Worm (Caenorhabditis elegans): Measurements from ENCODE around the gene C33G3.4.

C33G3.4 gene

DNA sequence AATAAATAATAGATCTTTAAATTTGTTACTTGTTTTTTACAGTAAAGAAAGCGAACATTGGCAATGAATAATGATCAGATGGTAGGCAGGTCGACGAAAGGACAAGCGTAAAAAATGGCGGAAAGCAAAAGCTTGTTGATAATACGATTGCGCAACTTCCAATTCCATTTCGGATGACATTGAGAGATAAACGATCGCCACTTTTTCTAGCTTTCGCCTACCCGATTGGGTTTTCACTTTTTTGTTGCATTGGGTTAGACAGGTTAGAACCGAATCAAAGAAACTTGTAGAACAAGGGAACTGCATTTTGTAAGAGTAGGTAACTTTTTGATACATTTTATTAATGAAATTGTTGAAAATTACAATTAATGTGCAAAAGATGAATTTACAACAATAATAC lies 1.4 kb upstream of the C33G3.4 start:
- TF ChIP-seq nhr-20 (tag; optimal IDR thresholded peaks at IDR 0.05) (no peak), blmp-1 (tag; optimal IDR thresholded peaks at IDR 0.05) (peak; percentile 98)

DNA sequence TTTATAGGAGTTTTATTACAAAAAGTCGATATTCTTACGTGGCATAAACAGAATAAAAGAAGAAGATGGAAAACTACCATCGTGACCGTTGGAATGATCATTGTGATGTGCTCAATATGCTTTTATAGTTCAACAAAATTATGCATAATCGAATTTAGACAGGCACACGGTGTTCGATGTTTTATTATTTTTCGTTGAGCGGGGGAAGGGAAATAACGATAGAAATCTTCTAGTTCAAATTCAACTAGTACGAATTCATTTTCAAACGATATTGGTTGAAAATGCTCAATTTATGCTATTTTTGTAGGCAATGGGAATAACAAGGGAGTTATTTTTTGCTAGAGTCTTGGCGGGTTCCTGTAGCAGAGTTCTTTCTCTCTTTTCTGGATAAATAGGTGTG lies 7.6 kb downstream of the C33G3.4 start, which contains the start of gene C33G3.5:
C33G3.5 (minus strand) TSS at position 101 of the 400 bp plus-strand sequence.
- no peak for TF ChIP-seq nhr-90 (tag; optimal IDR thresholded peaks at IDR 0.05; ENCODE audit: poor library complexity)
- TF ChIP-seq mef-2 (tag; optimal IDR thresholded peaks at IDR 0.05) = no peak
- TF ChIP-seq elt-2 (tag; optimal IDR thresholded peaks at IDR 0.05) = no peak
- no peak for TF ChIP-seq unc-30 (tag; optimal IDR thresholded peaks at IDR 0.05)
- no peak for TF ChIP-seq mdl-1 (tag; optimal IDR thresholded peaks at IDR 0.05)
- no peak for TF ChIP-seq skn-1 (tag; optimal IDR thresholded peaks at IDR 0.05)
- no peak for TF ChIP-seq egl-27 (tag; optimal IDR thresholded peaks at IDR 0.05)
- no peak for TF ChIP-seq efl-1 (optimal IDR thresholded peaks at IDR 0.05)
- TF ChIP-seq efl-1 (GFP tag; optimal IDR thresholded peaks at IDR 0.05 in 1 of 2) = no peak
- no peak for TF ChIP-seq sup-37 (GFP tag; optimal IDR thresholded peaks at IDR 0.05)
- TF ChIP-seq nhr-20 (tag; optimal IDR thresholded peaks at IDR 0.05) = no peak
- TF ChIP-seq nhr-77 (tag; optimal IDR thresholded peaks at IDR 0.05) = no peak
- no peak for TF ChIP-seq zip-4 (GFP tag; optimal IDR thresholded peaks at IDR 0.05)
- TF ChIP-seq sptf-1 (tag; optimal IDR thresholded peaks at IDR 0.05) = no peak
- no peak for TF ChIP-seq nhr-47 (tag; optimal IDR thresholded peaks at IDR 0.05)
- TF ChIP-seq F16B12.6 (tag; optimal IDR thresholded peaks at IDR 0.05) = no peak

DNA sequence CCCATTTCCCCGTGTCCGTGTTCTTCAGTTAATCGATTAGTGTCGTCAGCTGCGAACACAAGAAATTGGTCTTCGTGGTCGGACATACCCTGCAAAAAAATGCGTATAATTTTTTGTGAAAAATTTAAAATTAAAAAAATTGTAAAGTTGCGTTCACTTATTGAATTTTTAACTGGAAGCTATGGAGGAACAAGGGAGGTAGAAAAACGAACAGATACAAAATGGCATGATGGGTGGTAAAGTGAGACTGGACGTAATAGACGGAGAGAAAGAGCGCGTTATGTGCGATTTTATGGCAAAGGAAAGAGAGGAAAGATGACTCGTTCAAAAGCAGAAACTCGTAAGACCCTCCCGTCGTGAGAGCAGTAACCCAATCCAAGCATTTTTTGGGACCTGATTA lies 13.3 kb downstream of the C33G3.4 start, which contains the start of gene C33G3.6:
C33G3.6 (minus strand) TSS at position 101 of the 400 bp plus-strand sequence.
- TF ChIP-seq sox-4 (tag; optimal IDR thresholded peaks at IDR 0.05) (no peak), elt-3 (tag; optimal IDR thresholded peaks at IDR 0.05) (no peak), blmp-1 (tag; optimal IDR thresholded peaks at IDR 0.05) (no peak), ztf-11 (tag; optimal IDR thresholded peaks at IDR 0.05) (no peak), dsc-1 (tag; optimal IDR thresholded peaks at IDR 0.05) (no peak), lin-39 (tag; optimal IDR thresholded peaks at IDR 0.05) (no peak)

DNA sequence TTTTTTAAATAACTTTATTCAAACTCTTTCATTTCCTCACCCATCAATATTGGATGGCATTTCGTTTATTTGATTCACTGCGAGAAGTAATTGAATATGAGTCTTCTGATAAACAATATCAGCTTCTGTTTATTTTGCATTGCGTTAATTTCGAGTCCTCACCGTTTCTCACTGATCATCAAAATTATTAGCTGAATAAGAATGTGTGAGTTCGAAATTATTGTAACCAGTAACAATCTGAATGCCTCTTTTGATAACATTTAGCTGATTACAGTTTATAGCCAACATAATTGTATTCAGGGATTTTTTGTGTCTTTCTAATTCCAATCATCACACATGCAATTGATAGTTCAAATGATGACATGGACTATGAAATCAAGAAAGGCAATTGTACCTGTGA lies 14.2 kb downstream of the C33G3.4 start, which contains the start of gene F16B12.1:
F16B12.1 (plus strand) TSS at position 301 of the 400 bp plus-strand sequence.
- TF ChIP-seq nhr-11 (tag; optimal IDR thresholded peaks at IDR 0.05) (no peak), ces-1 (GFP tag; optimal IDR thresholded peaks at IDR 0.05) (no peak), zag-1 (tag; optimal IDR thresholded peaks at IDR 0.05) (no peak), swsn-7 (tag; optimal IDR thresholded peaks at IDR 0.05) (no peak), ceh-90 (tag; optimal IDR thresholded peaks at IDR 0.05) (no peak), unc-130 (tag; optimal IDR thresholded peaks at IDR 0.05) (no peak), skn-1 (tag; optimal IDR thresholded peaks at IDR 0.05) (no peak)

DNA sequence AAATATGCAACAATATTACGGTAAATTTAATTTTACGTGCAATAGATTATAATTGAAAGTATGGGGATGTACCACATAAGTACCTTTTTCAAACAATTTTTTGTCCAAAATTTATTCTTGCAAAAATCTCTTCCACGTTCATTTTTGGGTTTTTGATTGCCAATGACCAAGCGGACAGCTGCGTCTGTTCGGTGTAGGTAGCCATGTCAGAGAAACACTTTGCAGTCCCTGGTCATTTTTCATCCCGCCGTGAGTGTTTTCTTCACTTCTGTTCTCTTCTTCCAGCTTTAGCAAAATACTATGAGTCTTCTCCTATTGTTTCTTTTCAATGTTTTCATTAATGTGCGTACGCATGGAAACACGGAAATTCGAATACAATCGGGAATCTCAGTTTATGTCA lies 19.1 kb downstream of the C33G3.4 start, which contains the start of gene dsl-4:
dsl-4 (plus strand) TSS at position 301 of the 400 bp plus-strand sequence.
- TF ChIP-seq F16B12.6 (tag; optimal IDR thresholded peaks at IDR 0.05) (no peak), mep-1 (tag; optimal IDR thresholded peaks at IDR 0.05) (no peak), tlp-1 (tag; optimal IDR thresholded peaks at IDR 0.05) (no peak), hpl-2 (GFP tag; optimal IDR thresholded peaks at IDR 0.05) (no peak), nhr-20 (tag; optimal IDR thresholded peaks at IDR 0.05) (no peak), ets-5 (GFP tag; IDR thresholded peaks at IDR 0.05) (no peak), isw-1 (GFP tag; IDR thresholded peaks at IDR 0.05) (no peak), nhr-71 (tag; optimal IDR thresholded peaks at IDR 0.05) (no peak), snu-23 (GFP tag; optimal IDR thresholded peaks at IDR 0.05) (no peak), irx-1 (tag; optimal IDR thresholded peaks at IDR 0.05) (no peak), zag-1 (tag; optimal IDR thresholded peaks at IDR 0.05) (no peak), unc-62 (GFP tag; optimal IDR thresholded peaks at IDR 0.05) (no peak), nhr-76 (tag; optimal IDR thresholded peaks at IDR 0.05) (no peak), unc-30 (tag; optimal IDR thresholded peaks at IDR 0.05) (no peak), elt-2 (tag; optimal IDR thresholded peaks at IDR 0.05) (no peak), nhr-237 (tag; optimal IDR thresholded peaks at IDR 0.05) (no peak), lin-15B (tag; optimal IDR thresholded peaks at IDR 0.05) (no peak), rnt-1 (tag; optimal IDR thresholded peaks at IDR 0.05) (no peak), aly-2 (tag; optimal IDR thresholded peaks at IDR 0.05) (no peak)

Measured in whole organism, L1 larva.